Fruit fly (Drosophila melanogaster): Measurements from ENCODE around the gene CG43131.
A peak's percentile ranks its signal among the peaks of the same experiment; 100 is the strongest.

DNA sequence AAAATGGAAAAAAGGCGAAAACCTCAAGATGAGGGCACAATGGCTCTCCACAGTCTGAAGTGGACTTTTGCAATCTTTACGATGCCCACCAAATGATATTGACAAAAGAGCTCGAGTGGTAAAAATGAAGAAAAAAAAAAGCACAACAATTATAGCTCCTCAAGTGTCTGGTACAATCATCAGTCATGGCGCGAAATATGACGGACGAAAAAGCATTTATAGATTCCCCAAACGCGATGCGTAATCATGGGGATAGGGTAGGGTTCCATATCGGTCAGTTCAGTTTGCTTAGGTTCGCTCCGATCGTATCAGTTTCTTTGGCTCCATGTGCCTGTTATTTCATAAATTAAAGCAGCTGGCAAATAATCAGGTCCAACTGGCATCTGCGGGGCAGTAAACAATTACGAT lies 45.7 kb downstream of the CG43131 start:
- TF ChIP-seq pan (optimal IDR thresholded peaks at IDR 0.05) = no peak
- TF ChIP-seq lola (GFP tag; optimal IDR thresholded peaks at IDR 0.05) = no peak
- no peak for TF ChIP-seq ey (GFP tag; optimal IDR thresholded peaks at IDR 0.05)
- TF ChIP-seq HLH106 (tag; optimal IDR thresholded peaks at IDR 0.05) = no peak
- no peak for TF ChIP-seq psq (GFP tag; optimal IDR thresholded peaks at IDR 0.05)
- TF ChIP-seq br (GFP tag; optimal IDR thresholded peaks at IDR 0.05) = peak; percentile 0
- no peak for TF ChIP-seq Hr83 (GFP tag; optimal IDR thresholded peaks at IDR 0.05; ENCODE audit: poor library complexity, severe bottlenecking)
- TF ChIP-seq fru (GFP tag; optimal IDR thresholded peaks at IDR 0.05) = no peak

All from whole organism, wandering third instar larva.